Worm (Caenorhabditis elegans) whole organism, mixed stage, embryonic: Measurements from ENCODE around the gene erd-2.2.

ENCODE experiments used
- M03D4.4 ChIP-seq: sonication (generic microtip); optimal IDR thresholded peaks from 2 replicates; lab custom pipeline; 2017; ENCODE audit warnings: mild to moderate bottlenecking, missing genetic modification characterization, missing compliant biosample characterization
- blmp-1 ChIP-seq: fragments of 150-350 bp; optimal IDR thresholded peaks from 2 replicates; lab custom pipeline; 2014; ENCODE audit warnings: missing biosample characterization, missing genetic modification characterization
- ceh-39 ChIP-seq: fragments of 150-350 bp; optimal IDR thresholded peaks from 2 replicates; lab custom pipeline; 2014; ENCODE audit warnings: missing biosample characterization, missing genetic modification characterization
- ceh-83 ChIP-seq: fragments of 200-800 bp; sonication (Bioruptor generic); optimal IDR thresholded peaks from 2 replicates; lab custom pipeline; 2018; ENCODE audit warnings: mild to moderate bottlenecking, missing genetic modification characterization, missing compliant biosample characterization
- ces-1 ChIP-seq: fragments of 150-350 bp; optimal IDR thresholded peaks from 2 replicates; lab custom pipeline; 2014; ENCODE audit warnings: missing biosample characterization, missing genetic modification reagents, missing genetic modification characterization
- elt-1 ChIP-seq: sonication (generic microtip); optimal IDR thresholded peaks from 2 replicates; lab custom pipeline; 2017; ENCODE audit warnings: missing genetic modification characterization, mild to moderate bottlenecking, missing compliant biosample characterization, antibody characterized with exemption, moderate library complexity, borderline replicate concordance; ENCODE audit not compliant: insufficient read depth
- elt-3 ChIP-seq: fragments of 150-350 bp; optimal IDR thresholded peaks from 2 replicates; lab custom pipeline; 2014; ENCODE audit warnings: missing biosample characterization, missing genetic modification characterization
- flh-1 ChIP-seq: fragments of 200-800 bp; sonication (Bioruptor generic); optimal IDR thresholded peaks from 2 replicates; lab custom pipeline; 2018; ENCODE audit warnings: mild to moderate bottlenecking, missing genetic modification characterization, moderate library complexity, missing compliant biosample characterization
- ham-2 ChIP-seq: fragments of 200-800 bp; sonication (Bioruptor generic); optimal IDR thresholded peaks from 2 replicates; lab custom pipeline; 2018; ENCODE audit warnings: mild to moderate bottlenecking, missing genetic modification characterization, missing compliant biosample characterization
- hlh-1 ChIP-seq: fragments of 150-350 bp; optimal IDR thresholded peaks from 2 replicates; lab custom pipeline; 2014; ENCODE audit warnings: missing biosample characterization, missing genetic modification reagents, missing genetic modification characterization
- lin-13 ChIP-seq: fragments of 150-350 bp; optimal IDR thresholded peaks from 2 replicates; lab custom pipeline; 2014; ENCODE audit warnings: missing biosample characterization, missing genetic modification characterization
- lin-32 ChIP-seq: fragments of 200-800 bp; sonication (Bioruptor generic); optimal IDR thresholded peaks from 2 replicates; lab custom pipeline; 2018; ENCODE audit warnings: mild to moderate bottlenecking, missing genetic modification characterization, missing compliant biosample characterization
- lsy-2 ChIP-seq: fragments of 150-350 bp; optimal IDR thresholded peaks from 2 replicates; lab custom pipeline; 2014; ENCODE audit warnings: missing biosample characterization, missing genetic modification characterization
- mab-5 ChIP-seq: fragments of 150-350 bp; optimal IDR thresholded peaks from 2 replicates; lab custom pipeline; 2014; ENCODE audit warnings: missing biosample characterization, missing genetic modification characterization
- mep-1 ChIP-seq: fragments of 150-350 bp; optimal IDR thresholded peaks from 2 replicates; lab custom pipeline; 2017; ENCODE audit warnings: missing biosample characterization, missing genetic modification reagents, missing genetic modification characterization, inconsistent platforms
- mls-2 ChIP-seq: sonication (generic microtip); optimal IDR thresholded peaks from 2 replicates; lab custom pipeline; 2016; ENCODE audit warnings: mild to moderate bottlenecking, missing genetic modification characterization, moderate library complexity, missing compliant biosample characterization
- nhr-12 ChIP-seq: fragments of 150-350 bp; optimal IDR thresholded peaks from 2 replicates; lab custom pipeline; 2014; ENCODE audit warnings: missing biosample characterization, missing genetic modification characterization
- nhr-2 ChIP-seq: fragments of 150-350 bp; optimal IDR thresholded peaks from 2 replicates; lab custom pipeline; 2014; ENCODE audit warnings: missing biosample characterization, missing genetic modification characterization
- nhr-237 ChIP-seq: fragments of 150-350 bp; optimal IDR thresholded peaks from 2 replicates; lab custom pipeline; 2014; ENCODE audit warnings: missing biosample characterization, missing genetic modification characterization
- nhr-28 ChIP-seq: fragments of 150-350 bp; optimal IDR thresholded peaks from 2 replicates; lab custom pipeline; 2014; ENCODE audit warnings: missing biosample characterization, missing genetic modification characterization
- nhr-76 ChIP-seq: sonication (generic microtip); optimal IDR thresholded peaks from 2 replicates; lab custom pipeline; 2017; ENCODE audit warnings: missing biosample characterization, missing genetic modification characterization
- pha-4 ChIP-seq: fragments of 150-350 bp; optimal IDR thresholded peaks from 2 replicates; lab custom pipeline; 2018; ENCODE audit warnings: missing biosample characterization, missing genetic modification reagents, missing genetic modification characterization
- sem-2 ChIP-seq: fragments of 200-800 bp; sonication (Bioruptor generic); optimal IDR thresholded peaks from 2 replicates; lab custom pipeline; 2018; ENCODE audit warnings: mild to moderate bottlenecking, missing genetic modification characterization, missing compliant biosample characterization
- sptf-1 ChIP-seq: sonication (generic microtip); optimal IDR thresholded peaks from 2 replicates; lab custom pipeline; 2017; ENCODE audit warnings: mild to moderate bottlenecking, missing genetic modification characterization, moderate library complexity, missing compliant biosample characterization
- tbx-8 ChIP-seq: fragments of 200-800 bp; sonication (Bioruptor generic); optimal IDR thresholded peaks from 2 replicates; lab custom pipeline; 2018; ENCODE audit warnings: mild to moderate bottlenecking, missing genetic modification characterization, moderate library complexity, missing compliant biosample characterization
- unc-120 ChIP-seq: sonication (generic microtip); optimal IDR thresholded peaks from 2 replicates; lab custom pipeline; 2017; ENCODE audit warnings: missing genetic modification characterization, missing compliant biosample characterization; ENCODE audit not compliant: poor library complexity, severe bottlenecking
- unc-39 ChIP-seq: fragments of 150-350 bp; optimal IDR thresholded peaks from 2 replicates; lab custom pipeline; 2014; ENCODE audit warnings: missing biosample characterization, missing genetic modification characterization
- unc-62 ChIP-seq: fragments of 150-350 bp; optimal IDR thresholded peaks from 2 replicates; lab custom pipeline; 2014; ENCODE audit warnings: missing biosample characterization, missing genetic modification reagents, missing genetic modification characterization
- zip-8 ChIP-seq: fragments of 150-350 bp; optimal IDR thresholded peaks from 2 replicates; lab custom pipeline; 2014; ENCODE audit warnings: missing biosample characterization, missing genetic modification characterization
- ztf-11 ChIP-seq: fragments of 150-350 bp; optimal IDR thresholded peaks from 2 replicates; lab custom pipeline; 2014; ENCODE audit warnings: missing biosample characterization, missing genetic modification characterization

The erd-2.2 gene

DNA sequence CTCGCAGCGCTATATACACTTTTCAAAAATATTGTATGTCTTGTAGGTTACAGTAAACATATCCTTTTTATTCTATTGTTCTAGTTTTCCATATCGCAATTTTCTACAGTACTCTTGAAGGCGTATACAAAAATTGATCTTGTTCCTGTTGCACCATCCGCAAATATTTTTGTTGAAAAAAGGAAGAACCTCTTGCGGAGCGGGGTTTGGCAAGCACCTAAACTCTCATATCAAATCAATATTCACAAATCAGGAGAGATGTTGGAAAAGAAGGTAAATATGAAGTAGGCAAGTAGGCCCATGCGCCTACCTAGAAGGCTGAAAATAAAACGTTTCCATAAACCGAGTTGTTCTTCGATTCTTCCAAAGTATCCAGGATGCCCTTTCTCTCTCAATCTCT, 22.8 kb upstream of the erd-2.2 start, which contains the start of gene C28H8.5:
Gene C28H8.5 (plus strand): TSS at position 301 of the 400 bp plus-strand sequence.
- TF ChIP-seq ceh-39 (tag; lab: Kevin White, UChicago) = no peak
- no peak for TF ChIP-seq mab-5 (tag; lab: Kevin White, UChicago)
- TF ChIP-seq nhr-2 (tag; lab: Kevin White, UChicago) = no peak
- no peak for TF ChIP-seq ztf-11 (tag; lab: Kevin White, UChicago)
- TF ChIP-seq elt-1 (tag; lab: Kevin White, UChicago) = no peak
- TF ChIP-seq nhr-12 (tag; lab: Kevin White, UChicago) = no peak
- TF ChIP-seq unc-62 (GFP tag; lab: Kevin White, UChicago) = no peak
- no peak for TF ChIP-seq elt-3
- no peak for TF ChIP-seq zip-8 (tag; lab: Kevin White, UChicago)
- TF ChIP-seq nhr-28 (tag; lab: Kevin White, UChicago) = no peak
- no peak for TF ChIP-seq unc-120
- TF ChIP-seq, all 35 proteins: peak for 0

ce11 chrIII:5884459-5884858, 22.4 kb upstream of the erd-2.2 start:
- TF ChIP-seq blmp-1 (tag; lab: Kevin White, UChicago) = no peak
- TF ChIP-seq unc-120 = no peak
- no peak for TF ChIP-seq mls-2
- no peak for TF ChIP-seq nhr-237
- no peak for TF ChIP-seq mep-1 (tag; lab: Kevin White, UChicago)
- no peak for TF ChIP-seq ceh-39 (tag; lab: Kevin White, UChicago)
- no peak for TF ChIP-seq flh-1
- no peak for TF ChIP-seq unc-39 (tag; lab: Kevin White, UChicago)
- TF ChIP-seq lsy-2 (tag; lab: Kevin White, UChicago) = no peak
- TF ChIP-seq M03D4.4 (tag; lab: Kevin White, UChicago) = no peak
- no peak for TF ChIP-seq elt-3

- TF ChIP-seq nhr-12 (tag; lab: Kevin White, UChicago) = no peak
- TF ChIP-seq ceh-83 (GFP tag; lab: Kevin White, UChicago) = no peak
- no peak for TF ChIP-seq zip-8 (tag; lab: Kevin White, UChicago)
- TF ChIP-seq ham-2 (GFP tag; lab: Kevin White, UChicago) = no peak
- no peak for TF ChIP-seq ces-1 (GFP tag; lab: Kevin White, UChicago)
- no peak for TF ChIP-seq sptf-1
- no peak for TF ChIP-seq hlh-1
- no peak for TF ChIP-seq sem-2 (GFP tag; lab: Kevin White, UChicago)
- no peak for TF ChIP-seq mab-5 (tag; lab: Kevin White, UChicago)
- no peak for TF ChIP-seq elt-1 (tag; lab: Kevin White, UChicago)
Observed at ce11 chrIII:5886893-5887292, 20.0 kb upstream of the erd-2.2 start, which contains the start of gene C28H8.7. Gene C28H8.7, minus strand, starts transcription at chrIII:5886993.

DNA sequence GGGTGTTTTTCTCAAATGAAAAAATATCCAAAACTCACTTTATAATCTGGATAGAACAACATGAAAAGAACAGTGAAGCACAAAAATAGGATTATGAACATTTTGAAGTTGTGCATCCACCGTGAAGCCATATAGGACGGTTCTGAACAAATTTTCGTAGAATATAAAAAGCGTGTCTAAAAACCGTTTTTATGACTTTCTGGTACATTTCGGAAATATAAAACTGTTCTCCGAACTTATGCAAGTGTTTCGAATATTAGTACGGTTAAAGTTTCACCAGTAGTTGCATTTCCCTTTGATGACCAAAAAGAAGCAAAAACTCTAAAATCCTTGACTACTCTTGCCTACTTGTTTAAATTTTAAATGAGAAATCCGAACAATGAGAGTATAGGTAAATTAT, 18.2 kb upstream of the erd-2.2 start, which contains the start of gene C28H8.8:
Gene C28H8.8 (minus strand): TSS at position 101 of the 400 bp plus-strand sequence.
- TF ChIP-seq lin-13 (tag; lab: Kevin White, UChicago) = no peak
- TF ChIP-seq mab-5 (tag; lab: Kevin White, UChicago) = no peak
- no peak for TF ChIP-seq unc-39 (tag; lab: Kevin White, UChicago)
- no peak for TF ChIP-seq mep-1 (tag; lab: Kevin White, UChicago)
- TF ChIP-seq nhr-76 (tag; lab: Kevin White, UChicago) = no peak
- TF ChIP-seq ces-1 (GFP tag; lab: Kevin White, UChicago) = no peak
- no peak for TF ChIP-seq M03D4.4 (tag; lab: Kevin White, UChicago)
- TF ChIP-seq pha-4 (tag; lab: Kevin White, UChicago) = no peak
- no peak for TF ChIP-seq elt-1 (tag; lab: Kevin White, UChicago)
- no peak for TF ChIP-seq ceh-83 (GFP tag; lab: Kevin White, UChicago)
- no peak for TF ChIP-seq elt-3
- TF ChIP-seq sptf-1 = no peak
- no peak for TF ChIP-seq tbx-8 (GFP tag; lab: Kevin White, UChicago)
- TF ChIP-seq sem-2 (GFP tag; lab: Kevin White, UChicago) = no peak
- no peak for TF ChIP-seq nhr-12 (tag; lab: Kevin White, UChicago)
- no peak for TF ChIP-seq nhr-2 (tag; lab: Kevin White, UChicago)
- TF ChIP-seq unc-120 = no peak
- TF ChIP-seq blmp-1 (tag; lab: Kevin White, UChicago) = no peak
- TF ChIP-seq lin-32 = no peak

DNA sequence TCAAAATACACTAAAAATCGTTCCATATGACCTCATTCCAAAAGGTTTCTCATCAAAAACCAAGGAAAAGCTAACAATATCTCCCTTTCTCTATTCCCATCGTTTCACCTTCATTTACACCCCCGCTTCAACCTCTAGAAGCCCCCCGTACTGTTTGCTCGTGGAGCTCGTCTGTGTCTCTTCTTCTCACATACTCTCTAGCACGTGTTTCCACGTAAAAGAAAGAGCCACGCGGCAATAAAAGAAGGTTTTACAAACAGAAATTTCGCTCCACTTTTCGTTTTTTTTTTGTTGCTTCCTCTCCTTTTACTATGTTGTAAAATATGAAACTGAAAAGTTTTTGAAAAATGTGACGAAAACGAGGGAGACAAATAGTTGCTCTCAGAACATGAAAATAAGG, 13.9 kb upstream of the erd-2.2 start:
- TF ChIP-seq mls-2 = no peak
- no peak for TF ChIP-seq ceh-39 (tag; lab: Kevin White, UChicago)
- TF ChIP-seq nhr-28 (tag; lab: Kevin White, UChicago) = no peak
- no peak for TF ChIP-seq lin-32
